Worm (Caenorhabditis elegans): Measurements from ENCODE around the gene hacd-1.

DNA sequence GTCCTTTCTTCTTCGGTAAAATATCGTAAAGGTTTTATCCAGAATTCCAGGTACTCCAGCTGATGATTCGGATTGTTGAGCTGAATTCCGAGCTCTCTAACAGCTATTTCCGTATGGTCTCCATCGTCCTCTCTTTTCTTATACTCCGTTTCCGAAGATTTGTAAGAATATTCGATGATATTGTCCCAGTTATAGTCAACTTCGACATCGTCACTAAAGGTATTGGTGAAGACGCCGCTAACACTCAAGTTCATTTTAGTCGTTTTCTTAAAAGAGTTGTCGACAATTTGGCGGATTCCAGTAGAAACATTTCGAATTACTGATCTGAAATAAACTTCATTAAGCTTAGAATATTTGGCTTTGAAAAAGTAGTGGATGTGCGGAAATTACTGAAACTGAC, 25.1 kb upstream of the hacd-1 start:
- TF ChIP-seq ceh-39 (tag; optimal IDR thresholded peaks at IDR 0.05) (no peak), sptf-1 (tag; optimal IDR thresholded peaks at IDR 0.05) (no peak), lsy-2 (tag; optimal IDR thresholded peaks at IDR 0.05) (no peak), unc-62 (GFP tag; optimal IDR thresholded peaks at IDR 0.05) (no peak), blmp-1 (tag; optimal IDR thresholded peaks at IDR 0.05) (no peak), unc-39 (tag; optimal IDR thresholded peaks at IDR 0.05) (no peak), elt-3 (tag; optimal IDR thresholded peaks at IDR 0.05) (no peak), nhr-76 (tag; optimal IDR thresholded peaks at IDR 0.05) (no peak), snpc-4 (tag; optimal IDR thresholded peaks at IDR 0.05) (no peak)
